Fruit fly (Drosophila melanogaster) whole organism, embryonic: ENCODE results near the gene CG6951.

Experiments used
- CG9727 ChIP-seq: fragments of 200-800 bp; sonication (Bioruptor generic); optimal IDR thresholded peaks from 3 replicates; lab custom pipeline; 2017; ENCODE audit warnings: missing biosample characterization, mild to moderate bottlenecking, missing genetic modification characterization
- Hr78 ChIP-seq, 2 experiments: fragments of 200-800 bp in 1 of 2; fragments of >200 bp in 1 of 2; sonication (Bioruptor generic) in 1 of 2; optimal IDR thresholded peaks; 2 replicates each; lab custom pipeline; 2017 to 2019; ENCODE audit warnings: missing biosample characterization in 2 of 2, missing genetic modification characterization in 2 of 2, mild to moderate bottlenecking in 1 of 2, moderate library complexity in 1 of 2
- dm ChIP-seq: fragments of 200-800 bp; sonication (Bioruptor generic); optimal IDR thresholded peaks from 3 replicates; lab custom pipeline; 2016; ENCODE audit warnings: missing biosample characterization, missing genetic modification characterization
- esg ChIP-seq: fragments of 200-800 bp; sonication (Bioruptor generic); conservative IDR thresholded peaks from 2 replicates; pipeline ENCODE4 v1.3.6; 2022; ENCODE audit warnings: missing biosample characterization, missing genetic modification characterization
- fru ChIP-seq: fragments of >200 bp; optimal IDR thresholded peaks from 2 replicates; lab custom pipeline; 2017
- grau ChIP-seq: fragments of 200-800 bp; optimal IDR thresholded peaks from 3 replicates; lab custom pipeline; 2019; ENCODE audit warnings: missing biosample characterization, mild to moderate bottlenecking, missing genetic modification characterization, moderate library complexity
- sisA ChIP-seq: fragments of 200-800 bp; sonication (Bioruptor generic); IDR thresholded peaks from 2 replicates; pipeline ENCODE4 v1.3.6; 2022; ENCODE audit warnings: missing biosample characterization, missing genetic modification characterization
- usp ChIP-seq: fragments of >200 bp; optimal IDR thresholded peaks from 2 replicates; lab custom pipeline; 2017; ENCODE audit warnings: missing biosample characterization, missing genetic modification characterization
- vvl ChIP-seq: fragments of 200-800 bp; sonication (Bioruptor generic); IDR thresholded peaks from 2 replicates; pipeline ENCODE4 v1.3.6; 2022; ENCODE audit warnings: missing biosample characterization, missing genetic modification characterization

DNA sequence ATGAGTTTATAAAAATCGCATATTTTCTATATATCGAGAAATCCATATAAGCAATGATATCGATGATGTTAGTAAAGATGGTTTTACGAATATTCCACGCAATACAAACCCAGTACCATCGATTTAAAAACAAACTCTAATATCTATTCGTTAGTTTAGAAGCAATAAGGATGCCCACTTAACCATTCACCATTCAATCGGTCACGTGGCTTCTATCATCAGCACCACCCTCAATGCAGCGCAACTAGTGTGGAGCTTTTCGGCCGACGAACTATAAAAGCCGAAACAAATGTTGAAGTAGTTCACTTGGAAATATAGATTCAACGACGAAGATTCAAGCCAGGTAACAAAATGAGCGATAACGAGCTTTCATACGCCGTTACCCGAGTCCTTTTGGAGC is 9.7 kb upstream of the CG6951 start, which contains the start of gene CG13813:
- TF ChIP-seq fru (lab: Kevin White, UChicago) (no peak), dm (GFP tag; lab: Kevin White, UChicago) (no peak), usp (GFP tag; lab: Kevin White, UChicago) (no peak), grau (no peak), sisA (no peak), esg (no peak), Hr78 (GFP tag; optimal IDR thresholded peaks at IDR 0.05; lab: Kevin White, UChicago) (no peak), vvl (no peak), CG9727 (GFP tag; lab: Kevin White, UChicago) (no peak)
